Fruit fly (Drosophila melanogaster) whole organism, embryonic: Measurements from ENCODE around the gene CG14024.

Source experiments
- CG11504 ChIP-seq: fragments of 200-800 bp; sonication (Bioruptor generic); optimal IDR thresholded peaks from 3 replicates; lab custom pipeline; 2019; ENCODE audit warnings: missing biosample characterization, mild to moderate bottlenecking, missing genetic modification characterization, moderate library complexity
- CG12769 ChIP-seq: fragments of 200-800 bp; sonication (Bioruptor generic); optimal IDR thresholded peaks from 2 replicates; lab custom pipeline; 2019; ENCODE audit warnings: missing biosample characterization, mild to moderate bottlenecking, missing genetic modification characterization, moderate library complexity
- CG13894 ChIP-seq: fragments of 200-800 bp; sonication (Bioruptor generic); optimal IDR thresholded peaks from 3 replicates; lab custom pipeline; 2018; ENCODE audit warnings: missing biosample characterization, mild to moderate bottlenecking, missing genetic modification characterization, moderate library complexity
- CG17186 ChIP-seq: fragments of 200-800 bp; sonication (Bioruptor generic); optimal IDR thresholded peaks from 3 replicates; lab custom pipeline; 2017; ENCODE audit warnings: missing biosample characterization, missing genetic modification reagents, missing genetic modification characterization
- CG18599 ChIP-seq: fragments of 200-800 bp; sonication (Bioruptor generic); optimal IDR thresholded peaks from 3 replicates; lab custom pipeline; 2017; ENCODE audit warnings: missing biosample characterization, missing genetic modification characterization, mild to moderate bottlenecking, moderate library complexity, missing genetic modification reagents
- CG18619 ChIP-seq: fragments of 200-800 bp; sonication (Bioruptor generic); optimal IDR thresholded peaks from 3 replicates; lab custom pipeline; 2017; ENCODE audit warnings: missing biosample characterization, mild to moderate bottlenecking, missing genetic modification characterization
- CG18764 ChIP-seq: fragments of 200-800 bp; sonication (Bioruptor generic); optimal IDR thresholded peaks from 3 replicates; lab custom pipeline; 2016; ENCODE audit warnings: missing biosample characterization, missing genetic modification characterization
- CG2678 ChIP-seq: fragments of 200-800 bp; sonication (Bioruptor generic); optimal IDR thresholded peaks from 3 replicates; lab custom pipeline; 2019; ENCODE audit warnings: missing biosample characterization, mild to moderate bottlenecking, missing genetic modification characterization, moderate library complexity
- CG31441 ChIP-seq: fragments of 200-800 bp; sonication (Bioruptor generic); IDR thresholded peaks from 2 replicates; pipeline ENCODE4 v1.3.6; 2022; ENCODE audit warnings: missing biosample characterization, missing genetic modification characterization
- CG3407 ChIP-seq: fragments of 200-800 bp; sonication (Bioruptor generic); optimal IDR thresholded peaks from 2 replicates; lab custom pipeline; 2018; ENCODE audit warnings: missing biosample characterization, mild to moderate bottlenecking, missing genetic modification characterization
- CG34376 ChIP-seq: fragments of 200-800 bp; sonication (Bioruptor generic); optimal IDR thresholded peaks from 2 replicates; lab custom pipeline; 2018; ENCODE audit warnings: missing biosample characterization, mild to moderate bottlenecking, missing genetic modification characterization
- CG3995 ChIP-seq: fragments of 200-800 bp; sonication (Bioruptor generic); optimal IDR thresholded peaks from 3 replicates; lab custom pipeline; 2016; ENCODE audit warnings: missing biosample characterization, missing genetic modification characterization
- CG5180 ChIP-seq: fragments of 200-800 bp; sonication (Bioruptor generic); optimal IDR thresholded peaks from 3 replicates; lab custom pipeline; 2017; ENCODE audit warnings: missing biosample characterization, missing genetic modification characterization, mild to moderate bottlenecking, moderate library complexity, missing genetic modification reagents
- CG6813 ChIP-seq: fragments of 200-800 bp; sonication (Bioruptor generic); optimal IDR thresholded peaks from 2 replicates; lab custom pipeline; 2017; ENCODE audit warnings: missing biosample characterization, missing genetic modification characterization, mild to moderate bottlenecking, moderate library complexity, missing genetic modification reagents
- CG8359 ChIP-seq: fragments of 200-800 bp; sonication (Bioruptor generic); optimal IDR thresholded peaks from 2 replicates; lab custom pipeline; 2017; ENCODE audit warnings: missing biosample characterization, mild to moderate bottlenecking, missing genetic modification characterization, borderline replicate concordance
- CG9437 ChIP-seq: fragments of 200-800 bp; sonication (Bioruptor generic); optimal IDR thresholded peaks from 2 replicates; lab custom pipeline; 2018; ENCODE audit warnings: missing biosample characterization, mild to moderate bottlenecking, missing genetic modification characterization
- Deaf1 ChIP-seq: fragments of 200-800 bp; optimal IDR thresholded peaks from 3 replicates; lab custom pipeline; 2019; ENCODE audit warnings: missing biosample characterization, mild to moderate bottlenecking, missing genetic modification characterization, moderate library complexity
- Drgx ChIP-seq: fragments of 200-800 bp; sonication (Bioruptor generic); IDR thresholded peaks from 2 replicates; pipeline ENCODE4 v1.3.6; 2022; ENCODE audit warnings: missing biosample characterization, missing genetic modification characterization
- E2f1 ChIP-seq: fragments of 200-800 bp; sonication (Bioruptor generic); IDR thresholded peaks from 2 replicates; pipeline ENCODE4 v1.3.6; 2022; ENCODE audit warnings: missing biosample characterization, missing genetic modification characterization
- Gsc ChIP-seq: fragments of 200-800 bp; sonication (Bioruptor generic); IDR thresholded peaks from 2 replicates; pipeline ENCODE4 v1.3.6; 2022; ENCODE audit warnings: missing biosample characterization, missing genetic modification characterization
- Gug ChIP-seq: fragments of 200-800 bp; sonication (Bioruptor generic); IDR thresholded peaks from 4 replicates; pipeline ENCODE4 v1.3.6; 2022; ENCODE audit warnings: missing biosample characterization, missing genetic modification characterization
- HLH4C ChIP-seq: fragments of 200-800 bp; sonication (Bioruptor generic); IDR thresholded peaks from 3 replicates; pipeline ENCODE4 v1.3.6; 2022; ENCODE audit warnings: missing biosample characterization, missing genetic modification characterization; ENCODE audit not compliant: partially characterized antibody
- Hr78 ChIP-seq, 2 experiments: fragments of 200-800 bp in 1 of 2; fragments of >200 bp in 1 of 2; sonication (Bioruptor generic) in 1 of 2; optimal IDR thresholded peaks; 2 replicates each; lab custom pipeline; 2017 to 2019; ENCODE audit warnings: missing biosample characterization in 2 of 2, missing genetic modification characterization in 2 of 2, mild to moderate bottlenecking in 1 of 2, moderate library complexity in 1 of 2
- MTF-1 ChIP-seq: fragments of 200-800 bp; sonication (Bioruptor generic); optimal IDR thresholded peaks from 2 replicates; lab custom pipeline; 2018; ENCODE audit warnings: missing biosample characterization, mild to moderate bottlenecking, missing genetic modification characterization, borderline replicate concordance
- NC2β ChIP-seq: fragments of 200-800 bp; sonication (Bioruptor generic); optimal IDR thresholded peaks from 2 replicates; lab custom pipeline; 2016; ENCODE audit warnings: missing biosample characterization, missing genetic modification characterization
- PHDP ChIP-seq: fragments of 200-800 bp; sonication (Bioruptor generic); optimal IDR thresholded peaks from 3 replicates; lab custom pipeline; 2018; ENCODE audit warnings: missing biosample characterization, mild to moderate bottlenecking, missing genetic modification characterization, moderate library complexity
- Pdp1 ChIP-seq, 2 experiments: fragments of 200-800 bp; sonication (Bioruptor generic); optimal IDR thresholded peaks; 3 replicates each; lab custom pipeline; 2016; ENCODE audit warnings: missing biosample characterization in 2 of 2, missing genetic modification characterization in 2 of 2, mild to moderate bottlenecking in 1 of 2, moderate library complexity in 1 of 2
- Rfx ChIP-seq: fragments of 200-800 bp; sonication (Bioruptor generic); IDR thresholded peaks from 2 replicates; pipeline ENCODE4 v1.3.6; 2022; ENCODE audit warnings: missing biosample characterization, missing genetic modification characterization
- Six4 ChIP-seq: fragments of 200-800 bp; sonication (Bioruptor generic); optimal IDR thresholded peaks from 2 replicates; lab custom pipeline; 2016; ENCODE audit warnings: missing biosample characterization, missing genetic modification characterization
- abd-A ChIP-seq: fragments of 200-800 bp; sonication (Bioruptor generic); optimal IDR thresholded peaks from 3 replicates; lab custom pipeline; 2019; ENCODE audit warnings: missing biosample characterization, mild to moderate bottlenecking, missing genetic modification characterization, moderate library complexity
- crp ChIP-seq, 2 experiments: fragments of 200-800 bp; sonication (Bioruptor generic); optimal IDR thresholded peaks; 2 replicates in 1 of 2; 3 replicates in 1 of 2; lab custom pipeline; 2017; ENCODE audit warnings: missing biosample characterization in 2 of 2, missing genetic modification characterization in 2 of 2, mild to moderate bottlenecking in 1 of 2, moderate library complexity in 1 of 2
- dmrt99B ChIP-seq: fragments of 200-800 bp; sonication (Bioruptor generic); optimal IDR thresholded peaks from 2 replicates; lab custom pipeline; 2018; ENCODE audit warnings: missing biosample characterization, mild to moderate bottlenecking, missing genetic modification characterization, moderate library complexity
- emc ChIP-seq: fragments of 200-800 bp; sonication (Bioruptor generic); optimal IDR thresholded peaks from 2 replicates; lab custom pipeline; 2016; ENCODE audit warnings: missing biosample characterization, missing genetic modification characterization
- exex ChIP-seq: fragments of 200-800 bp; sonication (Bioruptor generic); optimal IDR thresholded peaks from 4 replicates; lab custom pipeline; 2018; ENCODE audit warnings: missing biosample characterization, mild to moderate bottlenecking, missing genetic modification characterization, moderate library complexity
- hkb ChIP-seq, 2 experiments: fragments of 200-800 bp in 1 of 2; fragments of >200 bp in 1 of 2; sonication (Bioruptor generic) in 1 of 2; IDR thresholded peaks in 1 of 2; optimal IDR thresholded peaks in 1 of 2; 2 replicates each; pipeline versions ENCODE4 v1.3.6 to Lab custom; 2017 to 2022; ENCODE audit warnings: missing biosample characterization in 1 of 2, missing genetic modification characterization in 1 of 2
- sug ChIP-seq: fragments of 200-800 bp; optimal IDR thresholded peaks from 2 replicates; lab custom pipeline; 2019; ENCODE audit warnings: missing biosample characterization, mild to moderate bottlenecking, missing genetic modification characterization, moderate library complexity
- unc-4 ChIP-seq: fragments of 200-800 bp; sonication (Bioruptor generic); IDR thresholded peaks from 2 replicates; pipeline ENCODE4 v1.3.6; 2022; ENCODE audit warnings: missing biosample characterization, missing genetic modification characterization; ENCODE audit not compliant: partially characterized antibody
- wor ChIP-seq: fragments of 200-800 bp; sonication (Bioruptor generic); IDR thresholded peaks from 2 replicates; pipeline ENCODE4 v1.3.6; 2022; ENCODE audit warnings: missing biosample characterization, missing genetic modification characterization

Gene CG14024

dm6 chr2L:5338024-5338720 is 23.5 kb upstream of the CG14024 start, which contains the start of gene fusl (continued):
- TF ChIP-seq CG2678 (tag; lab: Kevin White, UChicago) (peak; percentile 20), CG8359 (peak; percentile 99), HLH4C (GFP tag; lab: Robert Waterston, UW) (no peak), sug (tag; lab: Kevin White, UChicago) (peak; percentile 78), CG12769 (tag; lab: Kevin White, UChicago) (peak; percentile 22), abd-A (tag; lab: Kevin White, UChicago) (peak; percentile 0), CG13894 (peak; percentile 98), CG6813 (peak; percentile 38), CG11504 (tag; lab: Kevin White, UChicago) (no peak), wor (GFP tag; lab: Robert Waterston, UW) (no peak), CG3995 (GFP tag; lab: Kevin White, UChicago) (peak; percentile 56), CG34376 (GFP tag; lab: Kevin White, UChicago) (peak; percentile 94), NC2β (no peak), Hr78 (GFP tag; optimal IDR thresholded peaks at IDR 0.05; lab: Kevin White, UChicago) (peak in 1 of 2 experiments; percentile 41), MTF-1 (GFP tag; lab: Kevin White, UChicago) (peak; percentile 18), Deaf1 (tag; lab: Kevin White, UChicago) (peak; percentile 89), CG3407 (GFP tag; lab: Kevin White, UChicago) (peak; percentile 41), dmrt99B (peak; percentile 1)

dm6 chr2L:5337159-5337558 is 22.5 kb upstream of the CG14024 start:
- no peak for TF ChIP-seq CG18619
- no peak for TF ChIP-seq emc (GFP tag; lab: Kevin White, UChicago)
- peak; percentile 18 for TF ChIP-seq CG18599 (GFP tag; lab: Kevin White, UChicago)
- no peak for TF ChIP-seq Gsc (GFP tag; lab: Robert Waterston, UW)
- no peak for TF ChIP-seq Six4 (GFP tag; lab: Kevin White, UChicago)
- TF ChIP-seq CG5180 = no peak
- TF ChIP-seq CG31441 (GFP tag; lab: Robert Waterston, UW) = no peak
- TF ChIP-seq exex (tag; lab: Kevin White, UChicago) = peak; percentile 96
- TF ChIP-seq hkb (optimal IDR thresholded peaks at IDR 0.05; lab: Kevin White, UChicago) = no peak
- TF ChIP-seq hkb (GFP tag; IDR thresholded peaks at IDR 0.05; lab: Robert Waterston, UW) = no peak
- TF ChIP-seq abd-A (tag; lab: Kevin White, UChicago) = no peak
- TF ChIP-seq unc-4 (GFP tag; lab: Robert Waterston, UW) = no peak

- no peak for TF ChIP-seq PHDP (tag; lab: Kevin White, UChicago)
- TF ChIP-seq Gug (GFP tag; lab: Robert Waterston, UW) = no peak
- 0 out of 2 replicates have a peak, but pooled peaks have one; percentile 10 for TF ChIP-seq Drgx
- TF ChIP-seq CG9437 (GFP tag; lab: Kevin White, UChicago) = no peak
- no peak for TF ChIP-seq E2f1 (GFP tag; lab: Robert Waterston, UW)
- no peak for TF ChIP-seq CG17186 (GFP tag; lab: Kevin White, UChicago)
- peak in 1 of 2 experiments; percentile 68 for TF ChIP-seq Pdp1 (GFP tag; optimal IDR thresholded peaks at IDR 0.05; lab: Kevin White, UChicago)
- no peak for TF ChIP-seq CG18764 (GFP tag; lab: Kevin White, UChicago)
- TF ChIP-seq Rfx (GFP tag; lab: Robert Waterston, UW) = 0 out of 2 replicates have a peak, but pooled peaks have one; percentile 9
- TF ChIP-seq crp (GFP tag; optimal IDR thresholded peaks at IDR 0.05; lab: Kevin White, UChicago) = no peak
Observed at dm6 chr2L:5332574-5332973, 17.9 kb upstream of the CG14024 start.
